Worm (Caenorhabditis elegans) whole organism, young adult: ENCODE data around the gene uroc-1.
A peak's percentile ranks its signal among the peaks of the same experiment; 100 is the strongest.
"Not testable (repeated sequence)": the region's sequence is repeated elsewhere in the genome, so short reads cannot be mapped to it uniquely, and the experiment has no call there.

Source experiments
- C17E4.6 ChIP-seq: fragments of 200-800 bp; sonication (Bioruptor generic); IDR thresholded peaks from 2 replicates; pipeline ENCODE4 v1.3.6; 2022; ENCODE audit warnings: missing genetic modification reagents, missing genetic modification characterization, missing compliant biosample characterization
- F10E7.11 ChIP-seq: sonication (generic microtip); optimal IDR thresholded peaks from 2 replicates; lab custom pipeline; 2017; ENCODE audit warnings: mild to moderate bottlenecking, missing genetic modification characterization, moderate library complexity, missing compliant biosample characterization
- F23B12.7 ChIP-seq: sonication (generic microtip); optimal IDR thresholded peaks from 2 replicates; lab custom pipeline; 2017; ENCODE audit warnings: missing genetic modification characterization, mild to moderate bottlenecking, missing compliant biosample characterization, antibody characterized with exemption, moderate library complexity; ENCODE audit not compliant: insufficient read depth
- F49E8.2 ChIP-seq: sonication (generic microtip); optimal IDR thresholded peaks from 3 replicates; lab custom pipeline; 2017; ENCODE audit warnings: missing genetic modification characterization, mild to moderate bottlenecking, missing compliant biosample characterization, antibody characterized with exemption, moderate library complexity; ENCODE audit not compliant: insufficient read depth
- T26A5.8 ChIP-seq: sonication (generic microtip); optimal IDR thresholded peaks from 2 replicates; lab custom pipeline; 2016; ENCODE audit warnings: missing genetic modification characterization, missing compliant biosample characterization
- Y53F4B.3 ChIP-seq: fragments of 200-800 bp; sonication (Bioruptor generic); IDR thresholded peaks from 2 replicates; pipeline ENCODE4 v1.3.6; 2022; ENCODE audit warnings: missing genetic modification reagents, missing genetic modification characterization, missing compliant biosample characterization
- Y56A3A.18 ChIP-seq: fragments of 200-800 bp; sonication (Bioruptor generic); IDR thresholded peaks from 2 replicates; pipeline ENCODE4 v1.3.6; 2022; ENCODE audit warnings: missing genetic modification reagents, missing genetic modification characterization, missing compliant biosample characterization
- akir-1 ChIP-seq: fragments of 200-800 bp; sonication (Bioruptor generic); optimal IDR thresholded peaks from 2 replicates; lab custom pipeline; 2018; ENCODE audit warnings: mild to moderate bottlenecking, missing genetic modification characterization, moderate library complexity, missing compliant biosample characterization
- attf-5 ChIP-seq: fragments of 200-800 bp; sonication (Bioruptor generic); optimal IDR thresholded peaks from 2 replicates; lab custom pipeline; 2018; ENCODE audit warnings: mild to moderate bottlenecking, missing genetic modification characterization, missing compliant biosample characterization
- attf-6 ChIP-seq: fragments of 200-800 bp; sonication (Bioruptor generic); IDR thresholded peaks from 2 replicates; pipeline ENCODE4 v1.3.6; 2022; ENCODE audit warnings: missing genetic modification reagents, missing genetic modification characterization, missing compliant biosample characterization
- bed-1 ChIP-seq: fragments of 200-800 bp; sonication (Bioruptor generic); IDR thresholded peaks from 2 replicates; pipeline ENCODE4 v1.3.6; 2022; ENCODE audit warnings: missing genetic modification reagents, missing genetic modification characterization, missing compliant biosample characterization
- bed-2 ChIP-seq: fragments of 200-800 bp; sonication (Bioruptor generic); IDR thresholded peaks from 2 replicates; pipeline ENCODE4 v1.3.6; 2022; ENCODE audit warnings: missing genetic modification reagents, missing genetic modification characterization, missing compliant biosample characterization
- ceh-100 ChIP-seq: fragments of 200-800 bp; sonication (Bioruptor generic); IDR thresholded peaks from 2 replicates; pipeline ENCODE4 v1.3.6; 2022; ENCODE audit warnings: missing genetic modification reagents, missing genetic modification characterization, missing compliant biosample characterization
- ceh-91 ChIP-seq: fragments of 200-800 bp; sonication (Bioruptor generic); IDR thresholded peaks from 2 replicates; pipeline ENCODE4 v1.3.6; 2022; ENCODE audit warnings: missing genetic modification reagents, missing genetic modification characterization, missing compliant biosample characterization
- dox-1 ChIP-seq: fragments of 200-800 bp; sonication (Bioruptor generic); IDR thresholded peaks from 2 replicates; pipeline ENCODE4 v1.3.6; 2022; ENCODE audit warnings: missing genetic modification reagents, missing genetic modification characterization, missing compliant biosample characterization
- dpff-1 ChIP-seq: sonication (generic microtip); optimal IDR thresholded peaks from 2 replicates; lab custom pipeline; 2017; ENCODE audit warnings: mild to moderate bottlenecking, missing genetic modification characterization, missing compliant biosample characterization
- efl-1 ChIP-seq: fragments of 150-350 bp; optimal IDR thresholded peaks from 2 replicates; lab custom pipeline; 2014; ENCODE audit warnings: missing biosample characterization, missing genetic modification reagents, missing genetic modification characterization
- egrh-3 ChIP-seq: fragments of 200-800 bp; sonication (Bioruptor generic); IDR thresholded peaks from 2 replicates; pipeline ENCODE4 v1.3.6; 2022; ENCODE audit warnings: missing genetic modification reagents, missing genetic modification characterization, missing compliant biosample characterization
- ekl-4 ChIP-seq: fragments of 200-800 bp; sonication (Bioruptor generic); IDR thresholded peaks from 2 replicates; pipeline ENCODE4 v1.3.6; 2022; ENCODE audit warnings: missing genetic modification reagents, missing genetic modification characterization, missing compliant biosample characterization
- him-1 ChIP-seq: sonication (generic microtip); optimal IDR thresholded peaks from 2 replicates; lab custom pipeline; 2016; ENCODE audit warnings: missing genotype, missing genetic modification reagents, missing genetic modification characterization, missing compliant biosample characterization
- hmg-1.2 ChIP-seq: fragments of 200-800 bp; sonication (Bioruptor generic); IDR thresholded peaks from 2 replicates; pipeline ENCODE4 v1.3.6; 2022; ENCODE audit warnings: missing genetic modification reagents, missing genetic modification characterization, missing compliant biosample characterization
- hmg-20 ChIP-seq: fragments of 200-800 bp; sonication (Bioruptor generic); IDR thresholded peaks from 2 replicates; pipeline ENCODE4 v1.3.6; 2022; ENCODE audit warnings: missing genetic modification reagents, missing genetic modification characterization, missing compliant biosample characterization
- hrde-1 ChIP-seq: sonication (generic microtip); optimal IDR thresholded peaks from 2 replicates; lab custom pipeline; 2016; ENCODE audit warnings: missing genetic modification characterization, mild to moderate bottlenecking, missing compliant biosample characterization, moderate library complexity, missing genotype, missing genetic modification reagents, borderline replicate concordance
- hsf-1 ChIP-seq: fragments of 200-800 bp; sonication (Bioruptor generic); IDR thresholded peaks from 2 replicates; pipeline ENCODE4 v1.3.6; 2022; ENCODE audit warnings: missing genetic modification reagents, missing genetic modification characterization, missing compliant biosample characterization
- lag-1 ChIP-seq: fragments of 200-800 bp; sonication (Bioruptor generic); IDR thresholded peaks from 2 replicates; pipeline ENCODE4 v1.3.6; 2022; ENCODE audit warnings: missing genetic modification reagents, missing genetic modification characterization, missing compliant biosample characterization
- mxl-1 ChIP-seq: sonication (generic microtip); optimal IDR thresholded peaks from 2 replicates; lab custom pipeline; 2016; ENCODE audit warnings: missing genetic modification characterization, missing compliant biosample characterization
- nfyb-1 ChIP-seq: fragments of 200-800 bp; sonication (Bioruptor generic); IDR thresholded peaks from 2 replicates; pipeline ENCODE4 v1.3.6; 2022; ENCODE audit warnings: missing genetic modification reagents, missing genetic modification characterization, missing compliant biosample characterization
- nhr-179 ChIP-seq: sonication (generic microtip); optimal IDR thresholded peaks from 2 replicates; lab custom pipeline; 2016; ENCODE audit warnings: mild to moderate bottlenecking, missing genetic modification characterization, missing compliant biosample characterization
- nhr-80 ChIP-seq: sonication (generic microtip); optimal IDR thresholded peaks from 2 replicates; lab custom pipeline; 2016; ENCODE audit warnings: missing genetic modification characterization, missing compliant biosample characterization
- rcor-1 ChIP-seq: fragments of 200-800 bp; sonication (Bioruptor generic); IDR thresholded peaks from 2 replicates; pipeline ENCODE4 v1.3.6; 2022; ENCODE audit warnings: missing genetic modification reagents, missing genetic modification characterization, missing compliant biosample characterization
- snpc-1.1 ChIP-seq: sonication (generic microtip); optimal IDR thresholded peaks from 2 replicates; lab custom pipeline; 2017; ENCODE audit warnings: missing genetic modification characterization, mild to moderate bottlenecking, missing compliant biosample characterization, antibody characterized with exemption, moderate library complexity, missing genotype, missing genetic modification reagents; ENCODE audit not compliant: insufficient read depth
- snpc-3.4 ChIP-seq: sonication (generic microtip); optimal IDR thresholded peaks from 2 replicates; lab custom pipeline; 2017; ENCODE audit warnings: missing genetic modification characterization, mild to moderate bottlenecking, missing compliant biosample characterization, antibody characterized with exemption, moderate library complexity, missing genotype, missing genetic modification reagents
- snpc-4 ChIP-seq, 5 experiments: fragments of 150-350 bp in 1 of 5; sonication (generic microtip) in 4 of 5; optimal IDR thresholded peaks; 2 replicates each; lab custom pipeline; 2014 to 2018; ENCODE audit warnings: missing genetic modification characterization in 5 of 5, missing biosample characterization in 3 of 5, antibody characterized with exemption in 2 of 5, mild to moderate bottlenecking in 2 of 5, missing compliant biosample characterization in 2 of 5, missing genotype in 2 of 5, moderate library complexity in 2 of 5, missing genetic modification reagents in 1 of 5
- sptf-2 ChIP-seq: fragments of 200-800 bp; sonication (Bioruptor generic); optimal IDR thresholded peaks from 2 replicates; lab custom pipeline; 2018; ENCODE audit warnings: mild to moderate bottlenecking, missing genetic modification characterization, missing compliant biosample characterization
- tbx-9 ChIP-seq: sonication (generic microtip); optimal IDR thresholded peaks from 2 replicates; lab custom pipeline; 2016; ENCODE audit warnings: borderline replicate concordance, missing genetic modification characterization, inconsistent platforms, missing compliant biosample characterization
- xnd-1 ChIP-seq: sonication (generic microtip); optimal IDR thresholded peaks from 2 replicates; lab custom pipeline; 2016; ENCODE audit warnings: missing genotype, missing genetic modification reagents, missing genetic modification characterization, missing compliant biosample characterization
- zfh-2 ChIP-seq: fragments of 200-800 bp; sonication (Bioruptor generic); conservative IDR thresholded peaks from 2 replicates; pipeline ENCODE4 v1.3.6; 2022; ENCODE audit warnings: missing genetic modification reagents, missing genetic modification characterization, missing compliant biosample characterization
- ztf-6 ChIP-seq: fragments of 200-800 bp; sonication (Bioruptor generic); IDR thresholded peaks from 2 replicates; pipeline ENCODE4 v1.3.6; 2022; ENCODE audit warnings: missing genetic modification reagents, missing genetic modification characterization, missing compliant biosample characterization

uroc-1 gene

ce11 chrIV:16526038-16526437 lies 16.5 kb downstream of the uroc-1 start, which contains the start of gene Y51H4A.5:
Gene Y51H4A.5, minus strand, starts transcription at chrIV:16526138.
- TF ChIP-seq dox-1 (GFP tag; lab: Robert Waterston, UW) (no peak), snpc-4 (GFP tag; optimal IDR thresholded peaks at IDR 0.05; lab: Kevin White, UChicago) (no peak), snpc-4 (tag; optimal IDR thresholded peaks at IDR 0.05; lab: Kevin White, UChicago) (peak in 1 of 4 experiments; percentile 26)

- 0 out of 2 replicates have a peak, but pooled peaks have one; percentile 36 for TF ChIP-seq attf-6 (GFP tag; lab: Robert Waterston, UW)
- TF ChIP-seq nhr-80 (tag; lab: Kevin White, UChicago): peak; percentile 13
- no peak for TF ChIP-seq C17E4.6 (GFP tag; lab: Robert Waterston, UW)
Observed at ce11 chrIV:16525018-16525417, 17.5 kb downstream of the uroc-1 start.

- not testable (repeated sequence) for TF ChIP-seq dox-1, Y53F4B.3, bed-2 (GFP tag; lab: Robert Waterston, UW)
Observed at ce11 chrIV:16507132-16507531, 35.4 kb downstream of the uroc-1 start, which contains the start of gene Y51H4A.935. Gene Y51H4A.935, minus strand, starts transcription at chrIV:16507232.

ce11 chrIV:16505632-16506203 lies 36.8 kb downstream of the uroc-1 start, which contains the start of gene zip-7:
Gene zip-7, minus strand, starts transcription at chrIV:16505682.
- TF ChIP-seq C17E4.6 (GFP tag; lab: Robert Waterston, UW) (no peak), F10E7.11 (tag; lab: Kevin White, UChicago) (no peak), hmg-1.2 (GFP tag; lab: Robert Waterston, UW) (no peak), ekl-4 (GFP tag; lab: Robert Waterston, UW) (no peak), hmg-20 (no peak), lag-1 (GFP tag; lab: Robert Waterston, UW) (no peak), bed-1 (no peak), ceh-91 (GFP tag; lab: Robert Waterston, UW) (no peak), egrh-3 (GFP tag; lab: Robert Waterston, UW) (no peak), snpc-3.4 (tag; lab: Kevin White, UChicago) (no peak), ceh-100 (no peak), F49E8.2 (no peak), sptf-2 (GFP tag; lab: Kevin White, UChicago) (no peak), attf-5 (GFP tag; lab: Kevin White, UChicago) (no peak), snpc-1.1 (tag; lab: Kevin White, UChicago) (no peak), Y56A3A.18 (GFP tag; lab: Robert Waterston, UW) (no peak), xnd-1 (tag; lab: Kevin White, UChicago) (no peak), efl-1 (no peak), zfh-2 (GFP tag; lab: Robert Waterston, UW) (no peak)

ce11 chrIV:16503590-16504217 lies 38.8 kb downstream of the uroc-1 start:
- peak; percentile 86 for TF ChIP-seq T26A5.8
- TF ChIP-seq Y53F4B.3 (GFP tag; lab: Robert Waterston, UW): peak; percentile 88
- TF ChIP-seq hsf-1 (GFP tag; lab: Robert Waterston, UW): peak; percentile 87
- TF ChIP-seq efl-1: peak; percentile 33
- TF ChIP-seq dox-1 (GFP tag; lab: Robert Waterston, UW): peak; percentile 79
- peak; percentile 49 for TF ChIP-seq him-1
- no peak for TF ChIP-seq ztf-6 (GFP tag; lab: Robert Waterston, UW)
- peak; percentile 85 for TF ChIP-seq hrde-1 (tag; lab: Kevin White, UChicago)
- TF ChIP-seq nfyb-1 (GFP tag; lab: Robert Waterston, UW): no peak
- no peak for TF ChIP-seq nhr-179 (tag; lab: Kevin White, UChicago)
- TF ChIP-seq snpc-3.4 (tag; lab: Kevin White, UChicago): peak; percentile 85
- peak; percentile 28 for TF ChIP-seq F23B12.7 (tag; lab: Kevin White, UChicago)
- no peak for TF ChIP-seq tbx-9 (tag; lab: Kevin White, UChicago)
- TF ChIP-seq dpff-1 (tag; lab: Kevin White, UChicago): no peak
- peak; percentile 85 for TF ChIP-seq mxl-1
- TF ChIP-seq akir-1 (GFP tag; lab: Kevin White, UChicago): no peak
- peak; percentile 83 for TF ChIP-seq rcor-1 (GFP tag; lab: Robert Waterston, UW)
